Worm (Caenorhabditis elegans) whole organism, late embryonic: ENCODE data around the gene F35H10.5.

Source experiments
- C08G9.2 ChIP-seq: sonication (generic microtip); optimal IDR thresholded peaks from 2 replicates; lab custom pipeline; 2016; ENCODE audit warnings: mild to moderate bottlenecking, missing genetic modification characterization, moderate library complexity, missing compliant biosample characterization
- ama-1 ChIP-seq: fragments of 150-350 bp; optimal IDR thresholded peaks from 2 replicates; lab custom pipeline; 2014
- ceh-6 ChIP-seq: fragments of 200-800 bp; sonication (Bioruptor generic); optimal IDR thresholded peaks from 2 replicates; lab custom pipeline; 2018; ENCODE audit warnings: mild to moderate bottlenecking, missing genetic modification characterization, missing compliant biosample characterization
- eyg-1 ChIP-seq: sonication (generic microtip); optimal IDR thresholded peaks from 2 replicates; lab custom pipeline; 2016; ENCODE audit warnings: missing genotype, missing genetic modification characterization, missing compliant biosample characterization
- hlh-8 ChIP-seq: sonication (generic microtip); optimal IDR thresholded peaks from 2 replicates; lab custom pipeline; 2016; ENCODE audit warnings: missing genotype, missing genetic modification characterization, missing compliant biosample characterization
- nhr-11 ChIP-seq: fragments of 150-350 bp; optimal IDR thresholded peaks from 2 replicates; lab custom pipeline; 2014; ENCODE audit warnings: missing biosample characterization, missing genetic modification characterization
- rnt-1 ChIP-seq: sonication (generic microtip); optimal IDR thresholded peaks from 2 replicates; lab custom pipeline; 2016; ENCODE audit warnings: missing genetic modification characterization, missing compliant biosample characterization
- tbx-2 ChIP-seq: sonication (generic microtip); optimal IDR thresholded peaks from 2 replicates; lab custom pipeline; 2016; ENCODE audit warnings: missing genetic modification characterization, missing compliant biosample characterization
- ttx-3 ChIP-seq: sonication (generic microtip); optimal IDR thresholded peaks from 2 replicates; lab custom pipeline; 2016; ENCODE audit warnings: missing genetic modification reagents, missing genetic modification characterization, missing compliant biosample characterization

DNA sequence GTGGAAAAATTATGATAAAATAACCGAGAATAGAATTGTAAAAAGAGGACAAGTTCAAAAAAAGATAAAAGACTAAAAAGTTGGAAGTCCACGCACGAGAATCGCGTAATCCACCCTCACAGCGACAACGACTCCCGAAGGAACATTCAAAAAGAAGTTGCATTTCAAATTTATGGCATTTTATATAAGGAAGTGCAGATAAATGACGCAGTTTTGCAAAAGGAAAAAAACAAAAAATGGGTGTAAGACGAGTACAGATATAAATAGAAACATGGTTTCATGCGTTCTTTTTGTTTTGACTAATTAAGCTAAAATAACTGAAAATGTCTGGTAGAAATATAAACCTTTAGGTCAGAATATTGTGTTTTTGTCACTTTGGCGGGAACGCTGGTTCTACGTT lies 17.4 kb upstream of the F35H10.5 start:
- TF ChIP-seq hlh-8 (tag; lab: Kevin White, UChicago) (no peak), ama-1 (lab: Kevin White, UChicago) (no peak), ceh-6 (GFP tag; lab: Kevin White, UChicago) (no peak), C08G9.2 (tag; lab: Kevin White, UChicago) (no peak), tbx-2 (tag; lab: Kevin White, UChicago) (no peak), nhr-11 (tag; lab: Kevin White, UChicago) (no peak), ttx-3 (tag; lab: Kevin White, UChicago) (no peak), eyg-1 (tag; lab: Kevin White, UChicago) (no peak), rnt-1 (tag; lab: Kevin White, UChicago) (no peak)
